Fruit fly (Drosophila melanogaster) whole organism, embryonic: Measurements from ENCODE around the gene CG34002.
A peak's percentile ranks its signal among the peaks of the same experiment; 100 is the strongest.

Source experiments
- Adf1 ChIP-seq: fragments of 200-800 bp; sonication (Bioruptor generic); IDR thresholded peaks from 2 replicates; pipeline ENCODE4 v1.3.6; 2022; ENCODE audit warnings: missing biosample characterization, missing genetic modification characterization
- CG10209 ChIP-seq: fragments of 200-800 bp; sonication (Bioruptor generic); optimal IDR thresholded peaks from 3 replicates; lab custom pipeline; 2017; ENCODE audit warnings: missing biosample characterization, mild to moderate bottlenecking, missing genetic modification characterization, missing genetic modification reagents
- CG10267 ChIP-seq: fragments of 200-800 bp; sonication (Bioruptor generic); optimal IDR thresholded peaks from 2 replicates; lab custom pipeline; 2018; ENCODE audit warnings: missing biosample characterization, mild to moderate bottlenecking, missing genetic modification characterization, moderate library complexity
- CG13624 ChIP-seq: fragments of 200-800 bp; sonication (Bioruptor generic); optimal IDR thresholded peaks from 2 replicates; lab custom pipeline; 2016; ENCODE audit warnings: missing biosample characterization, missing genetic modification characterization
- CG13775 ChIP-seq: fragments of 200-800 bp; sonication (Bioruptor generic); optimal IDR thresholded peaks from 3 replicates; lab custom pipeline; 2017; ENCODE audit warnings: missing biosample characterization, mild to moderate bottlenecking, missing genetic modification characterization
- CG14710 ChIP-seq: fragments of 200-800 bp; sonication (Bioruptor generic); optimal IDR thresholded peaks from 3 replicates; lab custom pipeline; 2019; ENCODE audit warnings: missing biosample characterization, mild to moderate bottlenecking, missing genetic modification characterization, moderate library complexity
- CG15514 ChIP-seq: fragments of 200-800 bp; sonication (Bioruptor generic); optimal IDR thresholded peaks from 3 replicates; lab custom pipeline; 2017; ENCODE audit warnings: missing biosample characterization, missing genetic modification characterization, mild to moderate bottlenecking, moderate library complexity, missing genetic modification reagents
- CG17359 ChIP-seq: fragments of 200-800 bp; sonication (Bioruptor generic); optimal IDR thresholded peaks from 3 replicates; lab custom pipeline; 2018; ENCODE audit warnings: missing biosample characterization, mild to moderate bottlenecking, missing genetic modification characterization, moderate library complexity
- CG17361 ChIP-seq: fragments of 200-800 bp; sonication (Bioruptor generic); IDR thresholded peaks from 3 replicates; pipeline ENCODE4 v1.3.6; 2022; ENCODE audit warnings: missing biosample characterization, missing genetic modification characterization
- CG17385 ChIP-seq: fragments of 200-800 bp; sonication (Bioruptor generic); optimal IDR thresholded peaks from 3 replicates; lab custom pipeline; 2018; ENCODE audit warnings: missing biosample characterization, mild to moderate bottlenecking, missing genetic modification characterization
- CG17829 ChIP-seq: fragments of 200-800 bp; optimal IDR thresholded peaks from 2 replicates; lab custom pipeline; 2019; ENCODE audit warnings: missing biosample characterization, mild to moderate bottlenecking, missing genetic modification characterization, moderate library complexity
- CG17912 ChIP-seq: fragments of 200-800 bp; sonication (Bioruptor generic); optimal IDR thresholded peaks from 2 replicates; lab custom pipeline; 2018; ENCODE audit warnings: missing biosample characterization, mild to moderate bottlenecking, missing genetic modification characterization
- CG34224 ChIP-seq: fragments of 200-800 bp; sonication (Bioruptor generic); IDR thresholded peaks from 3 replicates; pipeline ENCODE4 v1.3.6; 2022; ENCODE audit warnings: missing biosample characterization, missing genetic modification characterization; ENCODE audit not compliant: partially characterized antibody
- CG34376 ChIP-seq: fragments of 200-800 bp; sonication (Bioruptor generic); optimal IDR thresholded peaks from 2 replicates; lab custom pipeline; 2018; ENCODE audit warnings: missing biosample characterization, mild to moderate bottlenecking, missing genetic modification characterization
- CG6791 ChIP-seq: fragments of 200-800 bp; sonication (Bioruptor generic); IDR thresholded peaks from 3 replicates; pipeline ENCODE4 v1.3.6; 2022; ENCODE audit warnings: missing biosample characterization, missing genetic modification characterization; ENCODE audit not compliant: partially characterized antibody
- CG6854 ChIP-seq: fragments of 200-800 bp; sonication (Bioruptor generic); optimal IDR thresholded peaks from 3 replicates; lab custom pipeline; 2017; ENCODE audit warnings: missing biosample characterization, mild to moderate bottlenecking, missing genetic modification characterization
- CG7372 ChIP-seq: fragments of 200-800 bp; sonication (Bioruptor generic); IDR thresholded peaks from 2 replicates; pipeline ENCODE4 v1.3.6; 2022; ENCODE audit warnings: missing biosample characterization, missing genetic modification characterization
- CG7839 ChIP-seq: fragments of 200-800 bp; sonication (Bioruptor generic); optimal IDR thresholded peaks from 3 replicates; lab custom pipeline; 2018; ENCODE audit warnings: missing biosample characterization, mild to moderate bottlenecking, missing genetic modification characterization, moderate library complexity
- CG7963 ChIP-seq: fragments of 200-800 bp; sonication (Bioruptor generic); IDR thresholded peaks from 3 replicates; pipeline ENCODE4 v1.3.6; 2022; ENCODE audit warnings: missing biosample characterization, missing genetic modification characterization; ENCODE audit not compliant: partially characterized antibody
- CG9932 ChIP-seq: fragments of 200-800 bp; sonication (Bioruptor generic); IDR thresholded peaks from 2 replicates; pipeline ENCODE4 v1.3.6; 2022; ENCODE audit warnings: missing biosample characterization, missing genetic modification characterization
- CTCF ChIP-seq: fragments of 200-800 bp; sonication (Bioruptor generic); optimal IDR thresholded peaks from 2 replicates; lab custom pipeline; 2017; ENCODE audit warnings: missing biosample characterization, mild to moderate bottlenecking, missing genetic modification characterization, moderate library complexity
- CoRest ChIP-seq: fragments of 200-800 bp; sonication (Bioruptor generic); optimal IDR thresholded peaks from 3 replicates; lab custom pipeline; 2018; ENCODE audit warnings: missing biosample characterization, mild to moderate bottlenecking, missing genetic modification characterization, moderate library complexity
- Dbx ChIP-seq: fragments of 200-800 bp; sonication (Bioruptor generic); IDR thresholded peaks from 3 replicates; pipeline ENCODE4 v1.3.6; 2022; ENCODE audit warnings: missing biosample characterization, missing genetic modification characterization
- Dek ChIP-seq: fragments of 200-800 bp; sonication (Bioruptor generic); optimal IDR thresholded peaks from 3 replicates; lab custom pipeline; 2019; ENCODE audit warnings: missing biosample characterization, mild to moderate bottlenecking, missing genetic modification characterization, moderate library complexity
- Doc3 ChIP-seq: fragments of 200-800 bp; sonication (Bioruptor generic); IDR thresholded peaks from 3 replicates; pipeline ENCODE4 v1.3.6; 2022; ENCODE audit warnings: missing biosample characterization, missing genetic modification characterization; ENCODE audit not compliant: partially characterized antibody
- H2.0 ChIP-seq: fragments of 200-800 bp; sonication (Bioruptor generic); IDR thresholded peaks from 2 replicates; pipeline ENCODE4 v1.3.6; 2022; ENCODE audit warnings: missing biosample characterization, missing genetic modification characterization
- HLH4C ChIP-seq: fragments of 200-800 bp; sonication (Bioruptor generic); IDR thresholded peaks from 3 replicates; pipeline ENCODE4 v1.3.6; 2022; ENCODE audit warnings: missing biosample characterization, missing genetic modification characterization; ENCODE audit not compliant: partially characterized antibody
- Hmr ChIP-seq: fragments of 200-800 bp; sonication (Bioruptor generic); optimal IDR thresholded peaks from 3 replicates; lab custom pipeline; 2017; ENCODE audit warnings: mild to moderate bottlenecking, missing biosample characterization, missing genetic modification reagents, missing genetic modification characterization
- Lim3 ChIP-seq: fragments of 200-800 bp; sonication (Bioruptor generic); IDR thresholded peaks from 2 replicates; pipeline ENCODE4 v1.3.6; 2022; ENCODE audit warnings: missing biosample characterization, missing genetic modification characterization
- Myb ChIP-seq: fragments of 200-800 bp; sonication (Bioruptor generic); optimal IDR thresholded peaks from 2 replicates; lab custom pipeline; 2016; ENCODE audit warnings: missing biosample characterization, missing genetic modification characterization
- Scr ChIP-seq: fragments of 200-800 bp; sonication (Bioruptor generic); IDR thresholded peaks from 2 replicates; pipeline ENCODE4 v1.3.6; 2022; ENCODE audit warnings: missing biosample characterization, missing genetic modification characterization; ENCODE audit not compliant: partially characterized antibody
- Vsx1 ChIP-seq: fragments of 200-800 bp; sonication (Bioruptor generic); optimal IDR thresholded peaks from 2 replicates; lab custom pipeline; 2017; ENCODE audit warnings: missing biosample characterization, mild to moderate bottlenecking, missing genetic modification characterization, missing genetic modification reagents
- bowl ChIP-seq: fragments of 200-800 bp; sonication (Bioruptor generic); IDR thresholded peaks from 2 replicates; pipeline ENCODE4 v1.3.6; 2022; ENCODE audit warnings: missing biosample characterization, missing genetic modification characterization
- exex ChIP-seq: fragments of 200-800 bp; sonication (Bioruptor generic); optimal IDR thresholded peaks from 4 replicates; lab custom pipeline; 2018; ENCODE audit warnings: missing biosample characterization, mild to moderate bottlenecking, missing genetic modification characterization, moderate library complexity
- fu2 ChIP-seq: fragments of 200-800 bp; sonication (Bioruptor generic); optimal IDR thresholded peaks from 2 replicates; lab custom pipeline; 2016; ENCODE audit warnings: missing biosample characterization, missing genetic modification characterization
- gem ChIP-seq: fragments of 200-800 bp; sonication (Bioruptor generic); optimal IDR thresholded peaks from 2 replicates; lab custom pipeline; 2019; ENCODE audit warnings: missing biosample characterization, mild to moderate bottlenecking, missing genetic modification characterization, moderate library complexity
- gsb-n ChIP-seq: fragments of 200-800 bp; sonication (Bioruptor generic); optimal IDR thresholded peaks from 3 replicates; lab custom pipeline; 2018; ENCODE audit warnings: missing biosample characterization, mild to moderate bottlenecking, missing genetic modification characterization
- inv ChIP-seq: fragments of 200-800 bp; sonication (Bioruptor generic); IDR thresholded peaks from 2 replicates; pipeline ENCODE4 v1.3.6; 2022; ENCODE audit warnings: missing biosample characterization, missing genetic modification characterization; ENCODE audit not compliant: partially characterized antibody
- lab ChIP-seq: fragments of 200-800 bp; sonication (Bioruptor generic); optimal IDR thresholded peaks from 3 replicates; lab custom pipeline; 2017; ENCODE audit warnings: missing biosample characterization, missing genetic modification characterization, mild to moderate bottlenecking, moderate library complexity, missing genetic modification reagents
- lbe ChIP-seq: fragments of 200-800 bp; sonication (Bioruptor generic); optimal IDR thresholded peaks from 2 replicates; lab custom pipeline; 2016; ENCODE audit warnings: missing biosample characterization, mild to moderate bottlenecking, missing genetic modification characterization
- lilli ChIP-seq: fragments of 200-800 bp; sonication (Bioruptor generic); optimal IDR thresholded peaks from 3 replicates; lab custom pipeline; 2016; ENCODE audit warnings: missing biosample characterization, missing genetic modification characterization
- luna ChIP-seq: fragments of 200-800 bp; sonication (Bioruptor generic); optimal IDR thresholded peaks from 2 replicates; lab custom pipeline; 2016; ENCODE audit warnings: missing biosample characterization, missing genetic modification characterization
- mirr ChIP-seq: fragments of 200-800 bp; sonication (Bioruptor generic); optimal IDR thresholded peaks from 3 replicates; lab custom pipeline; 2018; ENCODE audit warnings: missing biosample characterization, mild to moderate bottlenecking, missing genetic modification characterization
- mld ChIP-seq: fragments of 200-800 bp; sonication (Bioruptor generic); IDR thresholded peaks from 3 replicates; pipeline ENCODE4 v1.3.6; 2022; ENCODE audit warnings: missing biosample characterization, missing genetic modification characterization; ENCODE audit not compliant: partially characterized antibody
- odd ChIP-seq: fragments of 200-800 bp; sonication (Bioruptor generic); optimal IDR thresholded peaks from 2 replicates; lab custom pipeline; 2017; ENCODE audit warnings: missing biosample characterization, mild to moderate bottlenecking, missing genetic modification characterization
- peb ChIP-seq: fragments of 200-800 bp; sonication (Bioruptor generic); IDR thresholded peaks from 2 replicates; pipeline ENCODE4 v1.3.6; 2022; ENCODE audit warnings: missing biosample characterization, missing genetic modification characterization
- sna ChIP-seq: fragments of 200-800 bp; sonication (Bioruptor generic); IDR thresholded peaks from 2 replicates; pipeline ENCODE4 v1.3.6; 2022; ENCODE audit warnings: missing biosample characterization, missing genetic modification characterization; ENCODE audit not compliant: partially characterized antibody
- sr ChIP-seq: fragments of 200-800 bp; sonication (Bioruptor generic); IDR thresholded peaks from 3 replicates; pipeline ENCODE4 v1.3.6; 2022; ENCODE audit warnings: missing biosample characterization, missing genetic modification characterization

CG34002 gene

DNA sequence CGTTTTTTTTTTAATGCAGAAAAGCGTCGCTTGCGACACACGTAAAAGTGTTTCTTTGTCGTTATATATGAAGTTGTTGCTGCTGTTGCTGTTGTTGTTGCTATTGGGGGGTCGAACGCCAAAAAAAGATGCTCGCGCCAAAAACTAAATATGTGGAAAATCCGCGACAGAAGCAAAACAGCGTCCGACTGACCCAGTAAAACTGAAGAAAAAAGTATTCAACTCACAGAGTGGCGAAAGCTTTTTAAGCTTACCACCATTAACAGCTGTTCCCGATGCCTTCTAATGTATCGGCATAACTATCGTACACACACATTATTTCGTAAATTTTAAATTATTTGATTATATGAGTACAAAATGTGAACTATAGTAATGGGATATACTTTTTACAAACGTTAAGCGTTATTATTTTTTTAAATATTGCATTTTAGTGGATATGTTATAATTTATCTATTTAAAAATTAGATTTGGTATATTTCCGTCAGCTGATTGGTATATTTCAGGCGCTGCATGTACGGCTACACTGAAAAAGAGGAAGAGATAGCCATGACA is 49.4 kb downstream of the CG34002 start, which contains the start of the genes Prestin and Wdr92 (continued):
- TF ChIP-seq Doc3 (GFP tag; lab: Robert Waterston, UW) (peak; percentile 89), CoRest (tag; lab: Kevin White, UChicago) (peak; percentile 28), lilli (peak; percentile 10), exex (tag; lab: Kevin White, UChicago) (peak; percentile 10), Adf1 (GFP tag; lab: Robert Waterston, UW) (peak; percentile 51; the same call in 1 of the 2 replicates), gem (tag; lab: Kevin White, UChicago) (peak; percentile 15), CG7963 (GFP tag; lab: Robert Waterston, UW) (peak; percentile 62; the same call in 2 of the 3 replicates), odd (GFP tag; lab: Kevin White, UChicago) (peak; percentile 48), CG13624 (GFP tag; lab: Kevin White, UChicago) (peak; percentile 33), CG10209 (peak; percentile 0), CTCF (GFP tag; lab: Kevin White, UChicago) (peak; percentile 56), peb (GFP tag; lab: Robert Waterston, UW) (no peak), Dek (tag; lab: Kevin White, UChicago) (peak; percentile 35), mirr (GFP tag; lab: Kevin White, UChicago) (peak; percentile 44), luna (GFP tag; lab: Kevin White, UChicago) (no peak), CG10267 (tag; lab: Kevin White, UChicago) (peak; percentile 65), CG9932 (peak; percentile 41; the same call in 1 of the 2 replicates), fu2 (GFP tag; lab: Kevin White, UChicago) (no peak), mld (GFP tag; lab: Robert Waterston, UW) (peak; percentile 62; the same call in 2 of the 3 replicates), inv (peak; percentile 76), lab (GFP tag; lab: Kevin White, UChicago) (peak; percentile 41), Myb (peak; percentile 3), CG17385 (GFP tag; lab: Kevin White, UChicago) (peak; percentile 94), CG34224 (GFP tag; lab: Robert Waterston, UW) (peak; percentile 78), CG7839 (tag; lab: Kevin White, UChicago) (peak; percentile 9), sr (GFP tag; lab: Robert Waterston, UW) (peak; percentile 3; the same call in 1 of the 3 replicates), Vsx1 (GFP tag; lab: Kevin White, UChicago) (peak; percentile 6), Hmr (GFP tag; lab: Kevin White, UChicago) (peak; percentile 56), Dbx (peak; percentile 63; the same call in 2 of the 3 replicates), CG17829 (tag; lab: Kevin White, UChicago) (peak; percentile 19), lbe (GFP tag; lab: Kevin White, UChicago) (peak; percentile 53), CG15514 (GFP tag; lab: Kevin White, UChicago) (peak; percentile 73), CG13775 (GFP tag; lab: Kevin White, UChicago) (peak; percentile 4), CG17361 (peak; percentile 35; the same call in 2 of the 3 replicates), CG14710 (tag; lab: Kevin White, UChicago) (peak; percentile 53), CG34376 (peak; percentile 57), Lim3 (no peak), H2.0 (GFP tag; lab: Robert Waterston, UW) (no peak), CG17359 (peak; percentile 28), CG7372 (GFP tag; lab: Robert Waterston, UW) (no peak), CG17912 (GFP tag; lab: Kevin White, UChicago) (no peak), bowl (GFP tag; lab: Robert Waterston, UW) (peak; percentile 26; the same call in 1 of the 2 replicates), HLH4C (no peak; the same call in none of the 3 replicates), CG6854 (GFP tag; lab: Kevin White, UChicago) (peak; percentile 51), sna (peak; percentile 94), gsb-n (tag; lab: Kevin White, UChicago) (peak; percentile 38), Scr (GFP tag; lab: Robert Waterston, UW) (peak; percentile 90), CG6791 (GFP tag; lab: Robert Waterston, UW) (peak; percentile 73; the same call in 2 of the 3 replicates)
